Worm (Caenorhabditis elegans): ENCODE data around the gene srbc-5.

- TF ChIP-seq F57A8.1 (GFP tag; optimal IDR thresholded peaks at IDR 0.05) (no peak), unc-130 (GFP tag; optimal IDR thresholded peaks at IDR 0.05) (no peak), somi-1 (GFP tag; optimal IDR thresholded peaks at IDR 0.05) (no peak), bed-1 (GFP tag; IDR thresholded peaks at IDR 0.05) (no peak), egl-18 (GFP tag; IDR thresholded peaks at IDR 0.05) (no peak), dpl-1 (GFP tag; optimal IDR thresholded peaks at IDR 0.05) (no peak), nhr-120 (GFP tag; IDR thresholded peaks at IDR 0.05) (no peak), madf-6 (GFP tag; IDR thresholded peaks at IDR 0.05) (no peak), lir-1 (GFP tag; conservative IDR thresholded peaks at IDR 0.05) (no peak)
Measured at ce11 chrV:3234887-3235286, 25.3 kb upstream of the srbc-5 start, which contains the start of gene K08D9.6.
